Fruit fly (Drosophila melanogaster) whole organism, embryonic: ENCODE data around the gene lute.
A peak's percentile ranks its signal among the peaks of the same experiment; 100 is the strongest.

Experiments used
- Abd-B ChIP-seq: fragments of 200-800 bp; sonication (Bioruptor generic); optimal IDR thresholded peaks from 2 replicates; lab custom pipeline; 2018; ENCODE audit warnings: missing biosample characterization, mild to moderate bottlenecking, missing genetic modification characterization, moderate library complexity
- Bdp1 ChIP-seq: fragments of 200-800 bp; sonication (Bioruptor generic); optimal IDR thresholded peaks from 3 replicates; lab custom pipeline; 2016; ENCODE audit warnings: missing biosample characterization, missing genetic modification characterization
- CG11093 ChIP-seq: fragments of 200-800 bp; sonication (Bioruptor generic); IDR thresholded peaks from 3 replicates; pipeline ENCODE4 v1.3.6; 2022; ENCODE audit warnings: missing biosample characterization, missing genetic modification characterization
- CG11456 ChIP-seq: fragments of 200-800 bp; sonication (Bioruptor generic); IDR thresholded peaks from 3 replicates; pipeline ENCODE4 v1.3.6; 2022; ENCODE audit warnings: missing biosample characterization, missing genetic modification characterization
- CG11504 ChIP-seq: fragments of 200-800 bp; sonication (Bioruptor generic); optimal IDR thresholded peaks from 3 replicates; lab custom pipeline; 2019; ENCODE audit warnings: missing biosample characterization, mild to moderate bottlenecking, missing genetic modification characterization, moderate library complexity
- CG11560 ChIP-seq: fragments of 200-800 bp; sonication (Bioruptor generic); IDR thresholded peaks from 3 replicates; pipeline ENCODE4 v1.3.6; 2022; ENCODE audit warnings: missing biosample characterization, missing genetic modification characterization
- CG12104 ChIP-seq: fragments of 200-800 bp; sonication (Bioruptor generic); optimal IDR thresholded peaks from 3 replicates; lab custom pipeline; 2016; ENCODE audit warnings: missing biosample characterization, missing genetic modification characterization
- CG13894 ChIP-seq: fragments of 200-800 bp; sonication (Bioruptor generic); optimal IDR thresholded peaks from 3 replicates; lab custom pipeline; 2018; ENCODE audit warnings: missing biosample characterization, mild to moderate bottlenecking, missing genetic modification characterization, moderate library complexity
- CG14710 ChIP-seq: fragments of 200-800 bp; sonication (Bioruptor generic); optimal IDR thresholded peaks from 3 replicates; lab custom pipeline; 2019; ENCODE audit warnings: missing biosample characterization, mild to moderate bottlenecking, missing genetic modification characterization, moderate library complexity
- CG14860 ChIP-seq: fragments of 200-800 bp; sonication (Bioruptor generic); IDR thresholded peaks from 3 replicates; pipeline ENCODE4 v1.3.6; 2022; ENCODE audit warnings: missing biosample characterization, missing genetic modification characterization; ENCODE audit not compliant: partially characterized antibody
- CG15011 ChIP-seq: fragments of 200-800 bp; sonication (Bioruptor generic); optimal IDR thresholded peaks from 3 replicates; lab custom pipeline; 2018; ENCODE audit warnings: missing biosample characterization, mild to moderate bottlenecking, missing genetic modification characterization
- CG15514 ChIP-seq: fragments of 200-800 bp; sonication (Bioruptor generic); optimal IDR thresholded peaks from 3 replicates; lab custom pipeline; 2017; ENCODE audit warnings: missing biosample characterization, missing genetic modification characterization, mild to moderate bottlenecking, moderate library complexity, missing genetic modification reagents
- CG1603 ChIP-seq: fragments of 200-800 bp; sonication (Bioruptor generic); optimal IDR thresholded peaks from 2 replicates; lab custom pipeline; 2019; ENCODE audit warnings: missing biosample characterization, mild to moderate bottlenecking, missing genetic modification characterization, moderate library complexity
- CG17385 ChIP-seq: fragments of 200-800 bp; sonication (Bioruptor generic); optimal IDR thresholded peaks from 3 replicates; lab custom pipeline; 2018; ENCODE audit warnings: missing biosample characterization, mild to moderate bottlenecking, missing genetic modification characterization
- CG17829 ChIP-seq: fragments of 200-800 bp; optimal IDR thresholded peaks from 2 replicates; lab custom pipeline; 2019; ENCODE audit warnings: missing biosample characterization, mild to moderate bottlenecking, missing genetic modification characterization, moderate library complexity
- CG3163 ChIP-seq: fragments of 200-800 bp; sonication (Bioruptor generic); optimal IDR thresholded peaks from 3 replicates; lab custom pipeline; 2016; ENCODE audit warnings: missing biosample characterization, missing genetic modification characterization
- CG32772 ChIP-seq: fragments of 200-800 bp; sonication (Bioruptor generic); IDR thresholded peaks from 2 replicates; pipeline ENCODE4 v1.3.6; 2022; ENCODE audit warnings: missing biosample characterization, missing genetic modification characterization
- CG3281 ChIP-seq: fragments of 200-800 bp; sonication (Bioruptor generic); optimal IDR thresholded peaks from 3 replicates; lab custom pipeline; 2017; ENCODE audit warnings: missing biosample characterization, mild to moderate bottlenecking, missing genetic modification characterization
- CG7928 ChIP-seq: fragments of 200-800 bp; sonication (Bioruptor generic); optimal IDR thresholded peaks from 2 replicates; lab custom pipeline; 2017; ENCODE audit warnings: missing biosample characterization, mild to moderate bottlenecking, missing genetic modification characterization
- CG8290 ChIP-seq, 3 experiments: fragments of 200-800 bp; sonication (Bioruptor generic); optimal IDR thresholded peaks; 2 replicates each; lab custom pipeline; 2016 to 2019; ENCODE audit warnings: missing biosample characterization in 3 of 3, missing genetic modification characterization in 3 of 3, mild to moderate bottlenecking in 2 of 3, moderate library complexity in 1 of 3
- CG8944 ChIP-seq: fragments of 200-800 bp; sonication (Bioruptor generic); optimal IDR thresholded peaks from 3 replicates; lab custom pipeline; 2016; ENCODE audit warnings: missing biosample characterization, missing genetic modification characterization
- CoRest ChIP-seq: fragments of 200-800 bp; sonication (Bioruptor generic); optimal IDR thresholded peaks from 3 replicates; lab custom pipeline; 2018; ENCODE audit warnings: missing biosample characterization, mild to moderate bottlenecking, missing genetic modification characterization, moderate library complexity
- Dek ChIP-seq: fragments of 200-800 bp; sonication (Bioruptor generic); optimal IDR thresholded peaks from 3 replicates; lab custom pipeline; 2019; ENCODE audit warnings: missing biosample characterization, mild to moderate bottlenecking, missing genetic modification characterization, moderate library complexity
- Dip2 ChIP-seq: fragments of 200-800 bp; sonication (Bioruptor generic); IDR thresholded peaks from 2 replicates; pipeline ENCODE4 v1.3.6; 2022; ENCODE audit warnings: missing biosample characterization, missing genetic modification characterization
- E2f1 ChIP-seq: fragments of 200-800 bp; sonication (Bioruptor generic); IDR thresholded peaks from 2 replicates; pipeline ENCODE4 v1.3.6; 2022; ENCODE audit warnings: missing biosample characterization, missing genetic modification characterization
- Fer3 ChIP-seq: fragments of 200-800 bp; sonication (Bioruptor generic); optimal IDR thresholded peaks from 2 replicates; lab custom pipeline; 2018; ENCODE audit warnings: missing biosample characterization, mild to moderate bottlenecking, missing genetic modification characterization, moderate library complexity
- H15 ChIP-seq: fragments of 200-800 bp; sonication (Bioruptor generic); IDR thresholded peaks from 3 replicates; pipeline ENCODE4 v1.3.6; 2022; ENCODE audit warnings: missing biosample characterization, missing genetic modification characterization
- Mad ChIP-seq: fragments of 200-800 bp; sonication (Bioruptor generic); optimal IDR thresholded peaks from 2 replicates; lab custom pipeline; 2016; ENCODE audit warnings: missing biosample characterization, missing genetic modification characterization
- Neu2 ChIP-seq: fragments of 200-800 bp; sonication (Bioruptor generic); optimal IDR thresholded peaks from 3 replicates; lab custom pipeline; 2016; ENCODE audit warnings: missing biosample characterization, missing genetic modification characterization, borderline replicate concordance
- Poxn ChIP-seq: fragments of 200-800 bp; sonication (Bioruptor generic); IDR thresholded peaks from 2 replicates; pipeline ENCODE4 v1.3.6; 2022; ENCODE audit warnings: missing biosample characterization, missing genetic modification characterization
- ab ChIP-seq: fragments of 200-800 bp; sonication (Bioruptor generic); optimal IDR thresholded peaks from 2 replicates; lab custom pipeline; 2016; ENCODE audit warnings: missing biosample characterization, missing genetic modification characterization
- ara ChIP-seq: fragments of 200-800 bp; sonication (Bioruptor generic); IDR thresholded peaks from 2 replicates; pipeline ENCODE4 v1.3.6; 2022; ENCODE audit warnings: missing biosample characterization, missing genetic modification characterization
- ato ChIP-seq: fragments of 200-800 bp; sonication (Bioruptor generic); IDR thresholded peaks from 2 replicates; pipeline ENCODE4 v1.3.6; 2022; ENCODE audit warnings: missing biosample characterization, missing genetic modification characterization; ENCODE audit not compliant: partially characterized antibody
- bigmax ChIP-seq: fragments of 200-800 bp; sonication (Bioruptor generic); optimal IDR thresholded peaks from 2 replicates; lab custom pipeline; 2018; ENCODE audit warnings: missing biosample characterization, mild to moderate bottlenecking, missing genetic modification characterization
- danr ChIP-seq: fragments of 200-800 bp; sonication (Bioruptor generic); IDR thresholded peaks from 2 replicates; pipeline ENCODE4 v1.3.6; 2022; ENCODE audit warnings: missing biosample characterization, missing genetic modification characterization
- dmrt99B ChIP-seq: fragments of 200-800 bp; sonication (Bioruptor generic); optimal IDR thresholded peaks from 2 replicates; lab custom pipeline; 2018; ENCODE audit warnings: missing biosample characterization, mild to moderate bottlenecking, missing genetic modification characterization, moderate library complexity
- dpn ChIP-seq, 2 experiments: fragments of 200-800 bp; sonication (Bioruptor generic); optimal IDR thresholded peaks; 3 replicates each; lab custom pipeline; 2016; ENCODE audit warnings: missing biosample characterization in 2 of 2, missing genetic modification characterization in 2 of 2
- gsb-n ChIP-seq: fragments of 200-800 bp; sonication (Bioruptor generic); optimal IDR thresholded peaks from 3 replicates; lab custom pipeline; 2018; ENCODE audit warnings: missing biosample characterization, mild to moderate bottlenecking, missing genetic modification characterization
- hb ChIP-seq: fragments of 200-800 bp; sonication (Bioruptor generic); IDR thresholded peaks from 3 replicates; pipeline ENCODE4 v1.3.6; 2022; ENCODE audit warnings: missing biosample characterization, missing genetic modification characterization; ENCODE audit not compliant: partially characterized antibody
- hth ChIP-seq: fragments of >200 bp; optimal IDR thresholded peaks from 2 replicates; lab custom pipeline; 2017; ENCODE audit warnings: inconsistent platforms
- lmd ChIP-seq: fragments of 200-800 bp; sonication (Bioruptor generic); IDR thresholded peaks from 2 replicates; pipeline ENCODE4 v1.3.6; 2022; ENCODE audit warnings: missing biosample characterization, missing genetic modification characterization
- lola ChIP-seq, 3 experiments: fragments of >200 bp in 2 of 3; fragments of 200-800 bp in 1 of 3; sonication (Bioruptor generic) in 1 of 3; optimal IDR thresholded peaks; 2 replicates each; lab custom pipeline; 2017 to 2019; ENCODE audit warnings: missing biosample characterization in 3 of 3, missing genetic modification characterization in 3 of 3, mild to moderate bottlenecking in 1 of 3, moderate library complexity in 1 of 3
- nau ChIP-seq: fragments of 200-800 bp; sonication (Bioruptor generic); optimal IDR thresholded peaks from 3 replicates; lab custom pipeline; 2017; ENCODE audit warnings: missing biosample characterization, mild to moderate bottlenecking, missing genetic modification characterization, missing genetic modification reagents
- odd ChIP-seq: fragments of 200-800 bp; sonication (Bioruptor generic); optimal IDR thresholded peaks from 2 replicates; lab custom pipeline; 2017; ENCODE audit warnings: missing biosample characterization, mild to moderate bottlenecking, missing genetic modification characterization
- psq ChIP-seq: fragments of 200-800 bp; sonication (Bioruptor generic); optimal IDR thresholded peaks from 2 replicates; lab custom pipeline; 2017; ENCODE audit warnings: missing biosample characterization, missing genetic modification characterization
- sisA ChIP-seq: fragments of 200-800 bp; sonication (Bioruptor generic); IDR thresholded peaks from 2 replicates; pipeline ENCODE4 v1.3.6; 2022; ENCODE audit warnings: missing biosample characterization, missing genetic modification characterization
- twi ChIP-seq: fragments of 200-800 bp; optimal IDR thresholded peaks from 2 replicates; lab custom pipeline; 2019; ENCODE audit warnings: missing biosample characterization, mild to moderate bottlenecking, missing genetic modification characterization, moderate library complexity
- tx ChIP-seq: fragments of 200-800 bp; sonication (Bioruptor generic); optimal IDR thresholded peaks from 2 replicates; lab custom pipeline; 2016; ENCODE audit warnings: missing biosample characterization, missing genetic modification characterization
- wek ChIP-seq: fragments of 200-800 bp; sonication (Bioruptor generic); optimal IDR thresholded peaks from 3 replicates; lab custom pipeline; 2018; ENCODE audit warnings: missing biosample characterization, mild to moderate bottlenecking, missing genetic modification characterization, moderate library complexity
- zf30C ChIP-seq: fragments of 200-800 bp; sonication (Bioruptor generic); optimal IDR thresholded peaks from 3 replicates; lab custom pipeline; 2018; ENCODE audit warnings: missing biosample characterization, mild to moderate bottlenecking, missing genetic modification characterization

lute gene

dm6 chr3R:17400675-17401118 is 21.0 kb downstream of the lute start (continued):
- TF ChIP-seq dmrt99B (tag; lab: Kevin White, UChicago) = peak; percentile 78
- TF ChIP-seq nau (GFP tag; lab: Kevin White, UChicago) = peak; percentile 56
- no peak for TF ChIP-seq CG13894 (tag; lab: Kevin White, UChicago)
- TF ChIP-seq CG32772 (GFP tag; lab: Robert Waterston, UW) = no peak
- TF ChIP-seq CG12104 (GFP tag; lab: Kevin White, UChicago) = peak; percentile 49
- TF ChIP-seq CG1603 (tag; lab: Kevin White, UChicago) = peak; percentile 32
- peak; percentile 35 for TF ChIP-seq CG15514 (GFP tag; lab: Kevin White, UChicago)
- no peak for TF ChIP-seq bigmax (GFP tag; lab: Kevin White, UChicago)
- TF ChIP-seq ab (GFP tag; lab: Kevin White, UChicago) = no peak
- TF ChIP-seq CG14710 (tag; lab: Kevin White, UChicago) = peak; percentile 53
- TF ChIP-seq Poxn (GFP tag; lab: Robert Waterston, UW) = no peak
- peak; percentile 48; the same call in 1 of the 2 replicates for TF ChIP-seq danr (GFP tag; lab: Robert Waterston, UW)
- no peak for TF ChIP-seq Mad (GFP tag; lab: Kevin White, UChicago)
- TF ChIP-seq CG8944 (GFP tag; lab: Kevin White, UChicago) = peak; percentile 30
- TF ChIP-seq psq (GFP tag; lab: Kevin White, UChicago) = no peak
- peak; percentile 80 for TF ChIP-seq CG11504 (tag; lab: Kevin White, UChicago)
- TF ChIP-seq CG7928 (GFP tag; lab: Kevin White, UChicago) = no peak
- peak; percentile 61 for TF ChIP-seq zf30C (GFP tag; lab: Kevin White, UChicago)
- peak; percentile 22 for TF ChIP-seq CG15011 (GFP tag; lab: Kevin White, UChicago)
- peak; percentile 3 for TF ChIP-seq CoRest (tag; lab: Kevin White, UChicago)
- TF ChIP-seq CG11456 = no peak
- peak; percentile 50; the same call in 1 of the 2 replicates for TF ChIP-seq ara (GFP tag; lab: Robert Waterston, UW)
- no peak for TF ChIP-seq H15 (GFP tag; lab: Robert Waterston, UW)
- no peak for TF ChIP-seq hth (lab: Kevin White, UChicago)
- no peak for TF ChIP-seq dpn (GFP tag; optimal IDR thresholded peaks at IDR 0.05; lab: Kevin White, UChicago)
- no peak for TF ChIP-seq Bdp1 (GFP tag; lab: Kevin White, UChicago)
- peak; percentile 55 for TF ChIP-seq Abd-B
- TF ChIP-seq Neu2 = no peak
- TF ChIP-seq sisA (GFP tag; lab: Robert Waterston, UW) = peak; percentile 46; the same call in 1 of the 2 replicates
- TF ChIP-seq lola (GFP tag; optimal IDR thresholded peaks at IDR 0.05; lab: Kevin White, UChicago) = no peak
- peak; percentile 48; the same call in 1 of the 2 replicates for TF ChIP-seq E2f1
- TF ChIP-seq odd = no peak
- no peak for TF ChIP-seq CG11093 (GFP tag; lab: Robert Waterston, UW)
- TF ChIP-seq hb (GFP tag; lab: Robert Waterston, UW) = no peak
- TF ChIP-seq wek (GFP tag; lab: Kevin White, UChicago) = no peak
- no peak for TF ChIP-seq Dip2 (GFP tag; lab: Robert Waterston, UW)
- peak; percentile 33 for TF ChIP-seq CG17829
- TF ChIP-seq CG3163 (GFP tag; lab: Kevin White, UChicago) = no peak
- TF ChIP-seq CG14860 = no peak
- no peak for TF ChIP-seq Dek
- peak; percentile 65 for TF ChIP-seq CG3281 (GFP tag; lab: Kevin White, UChicago)
- no peak for TF ChIP-seq ato
- no peak for TF ChIP-seq CG8290 (GFP tag; optimal IDR thresholded peaks at IDR 0.05; lab: Kevin White, UChicago)
- no peak for TF ChIP-seq CG8290 (tag; optimal IDR thresholded peaks at IDR 0.05; lab: Kevin White, UChicago)
- TF ChIP-seq CG11560 (tag; lab: Robert Waterston, UW) = no peak
- peak; percentile 58 for TF ChIP-seq Fer3 (tag; lab: Kevin White, UChicago)
- peak; percentile 79 for TF ChIP-seq twi
- no peak for TF ChIP-seq gsb-n (tag; lab: Kevin White, UChicago)
- 0 out of 2 replicates have a peak, but pooled peaks have one; percentile 35 for TF ChIP-seq lmd (GFP tag; lab: Robert Waterston, UW)
- no peak for TF ChIP-seq tx
- no peak for TF ChIP-seq CG17385 (GFP tag; lab: Kevin White, UChicago)
